Worm (Caenorhabditis elegans) whole organism, early embryonic: Measurements from ENCODE around the gene cat-1.

Experiments used
- B0310.2 ChIP-seq: sonication (generic microtip); optimal IDR thresholded peaks from 2 replicates; lab custom pipeline; 2016; ENCODE audit warnings: mild to moderate bottlenecking, missing genetic modification characterization, missing compliant biosample characterization
- ama-1 ChIP-seq: fragments of 150-350 bp; optimal IDR thresholded peaks from 2 replicates; lab custom pipeline; 2014
- ceh-36 ChIP-seq: sonication (generic microtip); optimal IDR thresholded peaks from 2 replicates; lab custom pipeline; 2016; ENCODE audit warnings: missing genetic modification characterization, inconsistent platforms, missing compliant biosample characterization
- flt-1 ChIP-seq: fragments of 200-800 bp; sonication (Bioruptor generic); IDR thresholded peaks from 2 replicates; pipeline ENCODE4 v1.3.6; 2022; ENCODE audit warnings: missing genetic modification characterization, missing compliant biosample characterization
- hmbx-1 ChIP-seq: sonication (generic microtip); optimal IDR thresholded peaks from 2 replicates; lab custom pipeline; 2016; ENCODE audit warnings: mild to moderate bottlenecking, missing genetic modification characterization, missing compliant biosample characterization
- hmg-4 ChIP-seq: fragments of 200-800 bp; sonication (Bioruptor generic); optimal IDR thresholded peaks from 2 replicates; lab custom pipeline; 2018; ENCODE audit warnings: mild to moderate bottlenecking, missing genetic modification characterization, missing compliant biosample characterization
- hnd-1 ChIP-seq: sonication (generic microtip); optimal IDR thresholded peaks from 2 replicates; lab custom pipeline; 2016; ENCODE audit warnings: missing genetic modification characterization, missing compliant biosample characterization
- tbx-37 ChIP-seq: fragments of 200-800 bp; sonication (Bioruptor generic); conservative IDR thresholded peaks from 2 replicates; pipeline ENCODE4 v1.3.6; 2022; ENCODE audit warnings: missing genetic modification reagents, missing genetic modification characterization, missing compliant biosample characterization

ce11 chrX:5720124-5720523 lies 9.6 kb upstream of the cat-1 start, which contains the start of gene C41G11.1:
- no peak for TF ChIP-seq flt-1 (GFP tag; lab: Robert Waterston, UW)
- no peak for TF ChIP-seq hmg-4 (GFP tag; lab: Kevin White, UChicago)
- no peak for TF ChIP-seq ceh-36 (tag; lab: Kevin White, UChicago)
- TF ChIP-seq B0310.2 (tag; lab: Kevin White, UChicago), result no peak
- no peak for TF ChIP-seq ama-1
- no peak for TF ChIP-seq hmbx-1 (tag; lab: Kevin White, UChicago)
- TF ChIP-seq hnd-1 (tag; lab: Kevin White, UChicago), result no peak
- TF ChIP-seq tbx-37, result no peak
